Worm (Caenorhabditis elegans) whole organism, L2 larva: Measurements from ENCODE around the gene sumv-1.

Source experiments
- ama-1 ChIP-seq: fragments of 150-350 bp; optimal IDR thresholded peaks from 2 replicates; lab custom pipeline; 2018; ENCODE audit warnings: inconsistent platforms
- nhr-21 ChIP-seq: fragments of 150-350 bp; optimal IDR thresholded peaks from 2 replicates; lab custom pipeline; 2014; ENCODE audit warnings: missing biosample characterization, missing genetic modification characterization
- nhr-237 ChIP-seq: fragments of 150-350 bp; optimal IDR thresholded peaks from 2 replicates; lab custom pipeline; 2014; ENCODE audit warnings: missing biosample characterization, missing genetic modification characterization
- snpc-4 ChIP-seq: fragments of 150-350 bp; optimal IDR thresholded peaks from 2 replicates; lab custom pipeline; 2014; ENCODE audit warnings: missing biosample characterization, missing genetic modification characterization
- unc-39 ChIP-seq: fragments of 150-350 bp; optimal IDR thresholded peaks from 2 replicates; lab custom pipeline; 2014; ENCODE audit warnings: missing biosample characterization, missing genetic modification characterization
- ztf-11 ChIP-seq: sonication (generic microtip); optimal IDR thresholded peaks from 2 replicates; lab custom pipeline; 2017; ENCODE audit warnings: missing biosample characterization, missing genetic modification characterization

DNA sequence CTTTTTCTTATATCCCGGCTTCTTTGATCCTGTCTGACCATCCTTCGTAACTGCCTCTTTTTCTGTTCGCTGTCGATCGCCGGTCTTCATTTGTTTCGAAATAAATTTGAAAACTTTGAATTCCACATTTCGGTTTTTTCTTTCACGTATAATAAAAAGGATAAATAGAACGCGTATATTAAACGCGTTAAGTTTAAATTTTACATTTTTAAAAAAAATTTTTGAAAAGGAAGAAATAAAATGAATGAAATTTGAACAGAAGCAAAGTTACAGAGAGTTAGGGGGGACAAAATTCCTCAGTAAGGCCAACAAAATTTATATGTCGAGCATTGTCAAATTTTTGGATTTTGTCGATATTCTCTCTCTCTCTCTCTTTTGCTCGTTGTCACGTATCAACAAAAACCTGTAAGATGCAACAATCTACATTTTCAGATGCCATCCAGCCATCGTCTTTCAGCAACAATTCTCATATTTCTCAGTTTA lies 47.8 kb upstream of the sumv-1 start, which contains the start of the genes T15B12.2 and F52C9.5:
- TF ChIP-seq snpc-4 (no peak), unc-39 (no peak), nhr-237 (tag; lab: Kevin White, UChicago) (no peak), ztf-11 (tag; lab: Kevin White, UChicago) (no peak), nhr-21 (tag; lab: Kevin White, UChicago) (no peak), ama-1 (no peak)
